Fruit fly (Drosophila melanogaster): Measurements from ENCODE around the gene Ctps.

Ctps gene

dm6 chr3L:15107776-15108379, 10.2 kb downstream of the Ctps start (continued):
- TF ChIP-seq danr (GFP tag; IDR thresholded peaks at IDR 0.05) (no peak), hth (optimal IDR thresholded peaks at IDR 0.05) (no peak), CG14710 (tag; optimal IDR thresholded peaks at IDR 0.05) (peak; percentile 74), CG10274 (GFP tag; optimal IDR thresholded peaks at IDR 0.05) (no peak), disco-r (GFP tag; optimal IDR thresholded peaks at IDR 0.05) (no peak), CG14441 (GFP tag; IDR thresholded peaks at IDR 0.05) (no peak), Neu2 (GFP tag; optimal IDR thresholded peaks at IDR 0.05; ENCODE audit: borderline replicate concordance) (no peak), CG34224 (GFP tag; IDR thresholded peaks at IDR 0.05; ENCODE audit: partially characterized antibody) (no peak), maf-S (GFP tag; optimal IDR thresholded peaks at IDR 0.05) (no peak), Lhr (GFP tag; optimal IDR thresholded peaks at IDR 0.05) (no peak), Dref (GFP tag; IDR thresholded peaks at IDR 0.05) (no peak), dan (GFP tag; IDR thresholded peaks at IDR 0.05) (no peak), Xrp1 (GFP tag; IDR thresholded peaks at IDR 0.05) (peak; percentile 68; the same call in 1 of the 2 replicates), pzg (GFP tag; optimal IDR thresholded peaks at IDR 0.05) (no peak), nerfin-2 (GFP tag; IDR thresholded peaks at IDR 0.05; ENCODE audit: partially characterized antibody) (no peak), CG42726 (GFP tag; IDR thresholded peaks at IDR 0.05; ENCODE audit: partially characterized antibody) (no peak), gt (GFP tag; IDR thresholded peaks at IDR 0.05) (no peak), corto (GFP tag; optimal IDR thresholded peaks at IDR 0.05) (peak; percentile 94), CG2875 (GFP tag; optimal IDR thresholded peaks at IDR 0.05) (peak; percentile 50), Ets65A (GFP tag) (peak; percentile 75), CG13624 (GFP tag; optimal IDR thresholded peaks at IDR 0.05) (no peak), CG6765 (GFP tag; optimal IDR thresholded peaks at IDR 0.05) (no peak), CG10366 (GFP tag; IDR thresholded peaks at IDR 0.05) (peak; percentile 9; the same call in 1 of the 2 replicates), slou (GFP tag; optimal IDR thresholded peaks at IDR 0.05) (no peak), Dip3 (GFP tag; optimal IDR thresholded peaks at IDR 0.05) (no peak), pan (optimal IDR thresholded peaks at IDR 0.05) (no peak), pan (GFP tag; optimal IDR thresholded peaks at IDR 0.05 in 1 of 2, IDR thresholded peaks at IDR 0.05 in 1 of 2) (no peak), HLHmδ (GFP tag; optimal IDR thresholded peaks at IDR 0.05) (no peak), CG1024 (GFP tag; IDR thresholded peaks at IDR 0.05) (no peak), Asciz (GFP tag; optimal IDR thresholded peaks at IDR 0.05) (peak; percentile 52), CHES-1-like (GFP tag; optimal IDR thresholded peaks at IDR 0.05) (no peak), cwo (GFP tag; optimal IDR thresholded peaks at IDR 0.05) (no peak), MBD-R2 (GFP tag; IDR thresholded peaks at IDR 0.05) (no peak), CG1603 (tag; optimal IDR thresholded peaks at IDR 0.05) (no peak), Spps (tag; optimal IDR thresholded peaks at IDR 0.05) (peak; percentile 39), CG7271 (tag; optimal IDR thresholded peaks at IDR 0.05) (no peak), ato (GFP tag; IDR thresholded peaks at IDR 0.05; ENCODE audit: partially characterized antibody) (no peak), CG32772 (GFP tag; IDR thresholded peaks at IDR 0.05) (0 out of 2 replicates have a peak, but pooled peaks have one; percentile 42), da (GFP tag; optimal IDR thresholded peaks at IDR 0.05) (no peak), Bteb2 (GFP tag; optimal IDR thresholded peaks at IDR 0.05) (no peak), MESR4 (GFP tag; optimal IDR thresholded peaks at IDR 0.05) (no peak), GATAe (GFP tag; conservative IDR thresholded peaks at IDR 0.05) (no peak), ind (GFP tag; optimal IDR thresholded peaks at IDR 0.05) (peak; percentile 19), CG18011 (GFP tag; optimal IDR thresholded peaks at IDR 0.05) (no peak), caup (GFP tag; optimal IDR thresholded peaks at IDR 0.05; ENCODE audit: severe bottlenecking) (no peak), CG4820 (GFP tag; optimal IDR thresholded peaks at IDR 0.05) (peak; percentile 18), Oli (tag; optimal IDR thresholded peaks at IDR 0.05) (peak; percentile 63), Hr78 (GFP tag; optimal IDR thresholded peaks at IDR 0.05) (no peak), sd (tag; optimal IDR thresholded peaks at IDR 0.05) (no peak), crp (GFP tag; optimal IDR thresholded peaks at IDR 0.05) (peak in 1 of 2 experiments; percentile 7)

Data from whole organism, embryonic.